Fruit fly (Drosophila melanogaster) whole organism, embryonic: ENCODE results near the gene CG13084.
A peak's percentile ranks its signal among the peaks of the same experiment; 100 is the strongest.

Experiments used
- Bdp1 ChIP-seq: fragments of 200-800 bp; sonication (Bioruptor generic); optimal IDR thresholded peaks from 3 replicates; lab custom pipeline; 2016; ENCODE audit warnings: missing biosample characterization, missing genetic modification characterization
- Bgb ChIP-seq: fragments of 200-800 bp; sonication (Bioruptor generic); IDR thresholded peaks from 2 replicates; pipeline ENCODE4 v1.3.6; 2022; ENCODE audit warnings: missing biosample characterization, missing genetic modification characterization; ENCODE audit not compliant: partially characterized antibody
- CG10431 ChIP-seq: fragments of 200-800 bp; sonication (Bioruptor generic); optimal IDR thresholded peaks from 3 replicates; lab custom pipeline; 2018; ENCODE audit warnings: missing biosample characterization, mild to moderate bottlenecking, missing genetic modification characterization
- CG15269 ChIP-seq: fragments of 200-800 bp; sonication (Bioruptor generic); optimal IDR thresholded peaks from 2 replicates; lab custom pipeline; 2018; ENCODE audit warnings: missing biosample characterization, mild to moderate bottlenecking, missing genetic modification characterization, moderate library complexity
- CG15696 ChIP-seq: fragments of 200-800 bp; sonication (Bioruptor generic); optimal IDR thresholded peaks from 2 replicates; lab custom pipeline; 2019; ENCODE audit warnings: missing biosample characterization, mild to moderate bottlenecking, missing genetic modification characterization, moderate library complexity
- CG1602 ChIP-seq: fragments of 200-800 bp; sonication (Bioruptor generic); optimal IDR thresholded peaks from 3 replicates; lab custom pipeline; 2016; ENCODE audit warnings: missing biosample characterization, missing genetic modification characterization
- CG16813 ChIP-seq: fragments of 200-800 bp; sonication (Bioruptor generic); IDR thresholded peaks from 3 replicates; pipeline ENCODE4 v1.3.6; 2022; ENCODE audit warnings: missing biosample characterization, missing genetic modification characterization; ENCODE audit not compliant: partially characterized antibody
- CG17328 ChIP-seq: fragments of 200-800 bp; sonication (Bioruptor generic); IDR thresholded peaks from 2 replicates; pipeline ENCODE4 v1.3.6; 2022; ENCODE audit warnings: missing biosample characterization, missing genetic modification characterization
- CG17912 ChIP-seq: fragments of 200-800 bp; sonication (Bioruptor generic); optimal IDR thresholded peaks from 2 replicates; lab custom pipeline; 2018; ENCODE audit warnings: missing biosample characterization, mild to moderate bottlenecking, missing genetic modification characterization
- CG1832 ChIP-seq: fragments of 200-800 bp; sonication (Bioruptor generic); optimal IDR thresholded peaks from 2 replicates; lab custom pipeline; 2017; ENCODE audit warnings: missing biosample characterization, mild to moderate bottlenecking, missing genetic modification characterization, inconsistent platforms
- CG30431 ChIP-seq: fragments of 200-800 bp; sonication (Bioruptor generic); optimal IDR thresholded peaks from 2 replicates; lab custom pipeline; 2017; ENCODE audit warnings: missing biosample characterization, missing genetic modification characterization
- CG31388 ChIP-seq: fragments of 200-800 bp; sonication (Bioruptor generic); optimal IDR thresholded peaks from 2 replicates; lab custom pipeline; 2016; ENCODE audit warnings: missing biosample characterization, missing genetic modification characterization
- CG33213 ChIP-seq: fragments of 200-800 bp; sonication (Bioruptor generic); optimal IDR thresholded peaks from 3 replicates; lab custom pipeline; 2016; ENCODE audit warnings: missing biosample characterization, missing genetic modification characterization
- CG3726 ChIP-seq: fragments of 200-800 bp; sonication (Bioruptor generic); IDR thresholded peaks from 3 replicates; pipeline ENCODE4, ENCODE4 v1.3.6; 2022; ENCODE audit warnings: missing biosample characterization, missing genetic modification characterization
- CG4424 ChIP-seq: fragments of 200-800 bp; sonication (Bioruptor generic); optimal IDR thresholded peaks from 3 replicates; lab custom pipeline; 2016; ENCODE audit warnings: missing biosample characterization, missing genetic modification characterization
- CG4730 ChIP-seq: fragments of 200-800 bp; sonication (Bioruptor generic); IDR thresholded peaks from 2 replicates; pipeline ENCODE4 v1.3.6; 2022; ENCODE audit warnings: missing biosample characterization, missing genetic modification characterization
- CG6272 ChIP-seq: fragments of 200-800 bp; sonication (Bioruptor generic); IDR thresholded peaks from 2 replicates; pipeline ENCODE4 v1.3.6; 2022; ENCODE audit warnings: missing biosample characterization, missing genetic modification characterization
- CG6654 ChIP-seq: fragments of 200-800 bp; sonication (Bioruptor generic); optimal IDR thresholded peaks from 2 replicates; lab custom pipeline; 2017; ENCODE audit warnings: missing biosample characterization, mild to moderate bottlenecking, missing genetic modification characterization
- CG6689 ChIP-seq: fragments of 200-800 bp; sonication (Bioruptor generic); IDR thresholded peaks from 2 replicates; pipeline ENCODE4 v1.3.6; 2022; ENCODE audit warnings: missing biosample characterization, missing genetic modification characterization
- CG8290 ChIP-seq, 3 experiments: fragments of 200-800 bp; sonication (Bioruptor generic); optimal IDR thresholded peaks; 2 replicates each; lab custom pipeline; 2016 to 2019; ENCODE audit warnings: missing biosample characterization in 3 of 3, missing genetic modification characterization in 3 of 3, mild to moderate bottlenecking in 2 of 3, moderate library complexity in 1 of 3
- CG9727 ChIP-seq: fragments of 200-800 bp; sonication (Bioruptor generic); optimal IDR thresholded peaks from 3 replicates; lab custom pipeline; 2017; ENCODE audit warnings: missing biosample characterization, mild to moderate bottlenecking, missing genetic modification characterization
- CG9817 ChIP-seq: fragments of 200-800 bp; sonication (Bioruptor generic); optimal IDR thresholded peaks from 2 replicates; lab custom pipeline; 2018; ENCODE audit warnings: missing biosample characterization, mild to moderate bottlenecking, missing genetic modification characterization, moderate library complexity
- CoRest ChIP-seq: fragments of 200-800 bp; sonication (Bioruptor generic); optimal IDR thresholded peaks from 3 replicates; lab custom pipeline; 2018; ENCODE audit warnings: missing biosample characterization, mild to moderate bottlenecking, missing genetic modification characterization, moderate library complexity
- Hand ChIP-seq: fragments of 200-800 bp; sonication (Bioruptor generic); optimal IDR thresholded peaks from 2 replicates; lab custom pipeline; 2017; ENCODE audit warnings: mild to moderate bottlenecking, missing biosample characterization, missing genetic modification reagents, missing genetic modification characterization
- Hmx ChIP-seq: fragments of 200-800 bp; sonication (Bioruptor generic); optimal IDR thresholded peaks from 2 replicates; lab custom pipeline; 2016; ENCODE audit warnings: missing biosample characterization, missing genetic modification characterization
- Myb ChIP-seq: fragments of 200-800 bp; sonication (Bioruptor generic); optimal IDR thresholded peaks from 2 replicates; lab custom pipeline; 2016; ENCODE audit warnings: missing biosample characterization, missing genetic modification characterization
- Side ChIP-seq: fragments of 200-800 bp; sonication (Bioruptor generic); optimal IDR thresholded peaks from 2 replicates; lab custom pipeline; 2016; ENCODE audit warnings: missing biosample characterization, missing genetic modification characterization
- Sox102F ChIP-seq: fragments of 200-800 bp; sonication (Bioruptor generic); optimal IDR thresholded peaks from 2 replicates; lab custom pipeline; 2018; ENCODE audit warnings: missing biosample characterization, mild to moderate bottlenecking, missing genetic modification characterization, moderate library complexity
- abd-A ChIP-seq: fragments of 200-800 bp; sonication (Bioruptor generic); optimal IDR thresholded peaks from 3 replicates; lab custom pipeline; 2019; ENCODE audit warnings: missing biosample characterization, mild to moderate bottlenecking, missing genetic modification characterization, moderate library complexity
- aop ChIP-seq: fragments of 200-800 bp; sonication (Bioruptor generic); IDR thresholded peaks from 2 replicates; pipeline ENCODE4 v1.3.6; 2022; ENCODE audit warnings: missing biosample characterization, missing genetic modification characterization
- ase ChIP-seq: fragments of 200-800 bp; sonication (Bioruptor generic); IDR thresholded peaks from 3 replicates; pipeline ENCODE4 v1.3.6; 2022; ENCODE audit warnings: missing biosample characterization, missing genetic modification characterization
- bigmax ChIP-seq: fragments of 200-800 bp; sonication (Bioruptor generic); optimal IDR thresholded peaks from 2 replicates; lab custom pipeline; 2018; ENCODE audit warnings: missing biosample characterization, mild to moderate bottlenecking, missing genetic modification characterization
- br ChIP-seq: fragments of >200 bp; optimal IDR thresholded peaks from 2 replicates; lab custom pipeline; 2017
- bsh ChIP-seq, 2 experiments: fragments of 200-800 bp; sonication (Bioruptor generic); optimal IDR thresholded peaks; 2 replicates each; lab custom pipeline; 2017 to 2018; ENCODE audit warnings: mild to moderate bottlenecking in 2 of 2, missing biosample characterization in 2 of 2, missing genetic modification characterization in 2 of 2, moderate library complexity in 1 of 2
- cg ChIP-seq: fragments of 200-800 bp; sonication (Bioruptor generic); optimal IDR thresholded peaks from 3 replicates; lab custom pipeline; 2019; ENCODE audit warnings: missing biosample characterization, mild to moderate bottlenecking, missing genetic modification characterization, moderate library complexity
- chinmo ChIP-seq: fragments of 200-800 bp; sonication (Bioruptor generic); IDR thresholded peaks from 4 replicates; pipeline ENCODE4 v1.3.6; 2022; ENCODE audit warnings: missing biosample characterization, missing genetic modification characterization; ENCODE audit not compliant: partially characterized antibody
- chm ChIP-seq: fragments of 200-800 bp; sonication (Bioruptor generic); IDR thresholded peaks from 2 replicates; pipeline ENCODE4 v1.3.6; 2022; ENCODE audit warnings: missing biosample characterization, missing genetic modification characterization
- grau ChIP-seq: fragments of 200-800 bp; optimal IDR thresholded peaks from 3 replicates; lab custom pipeline; 2019; ENCODE audit warnings: missing biosample characterization, mild to moderate bottlenecking, missing genetic modification characterization, moderate library complexity
- klu ChIP-seq: fragments of 200-800 bp; sonication (Bioruptor generic); IDR thresholded peaks from 2 replicates; pipeline ENCODE4 v1.3.6; 2022; ENCODE audit warnings: missing biosample characterization, missing genetic modification characterization
- lola ChIP-seq, 3 experiments: fragments of >200 bp in 2 of 3; fragments of 200-800 bp in 1 of 3; sonication (Bioruptor generic) in 1 of 3; optimal IDR thresholded peaks; 2 replicates each; lab custom pipeline; 2017 to 2019; ENCODE audit warnings: missing biosample characterization in 3 of 3, missing genetic modification characterization in 3 of 3, mild to moderate bottlenecking in 1 of 3, moderate library complexity in 1 of 3
- maf-S ChIP-seq: fragments of 200-800 bp; sonication (Bioruptor generic); optimal IDR thresholded peaks from 2 replicates; lab custom pipeline; 2016; ENCODE audit warnings: missing biosample characterization, missing genetic modification characterization
- tna ChIP-seq: fragments of 200-800 bp; sonication (Bioruptor generic); IDR thresholded peaks from 2 replicates; pipeline ENCODE4 v1.3.6; 2022; ENCODE audit warnings: missing biosample characterization, missing genetic modification characterization; ENCODE audit not compliant: partially characterized antibody
- zen2 ChIP-seq: fragments of 200-800 bp; sonication (Bioruptor generic); IDR thresholded peaks from 3 replicates; pipeline ENCODE4 v1.3.6; 2022; ENCODE audit warnings: missing biosample characterization, missing genetic modification characterization; ENCODE audit not compliant: partially characterized antibody

The CG13084 gene

DNA sequence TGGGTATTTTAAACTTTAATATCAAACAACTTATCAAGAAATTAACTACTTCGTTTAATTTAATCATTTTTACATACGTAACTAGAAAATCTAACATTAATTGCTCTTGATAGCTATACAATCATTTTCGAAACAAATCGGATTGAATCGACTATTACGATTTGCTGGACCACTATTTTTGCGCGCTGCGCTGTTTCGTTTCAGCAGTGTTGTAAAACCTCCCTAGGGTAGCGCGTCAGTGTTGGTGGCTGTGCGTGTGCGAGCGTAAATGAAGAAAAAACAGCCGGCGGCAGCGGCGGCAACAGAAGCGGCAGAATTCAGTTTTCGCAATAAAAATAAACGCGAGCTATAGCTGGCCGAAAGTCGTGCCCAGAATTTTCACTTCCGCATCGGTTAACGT lies 48.5 kb downstream of the CG13084 start, which contains the start of gene CG33116 (continued):
- TF ChIP-seq tna (GFP tag; lab: Robert Waterston, UW): no peak
- peak; percentile 83 for TF ChIP-seq CG33213 (GFP tag; lab: Kevin White, UChicago)
- peak in 1 of 3 experiments; percentile 85 for TF ChIP-seq lola (GFP tag; optimal IDR thresholded peaks at IDR 0.05; lab: Kevin White, UChicago)
- peak; percentile 54 for TF ChIP-seq Hmx (GFP tag; lab: Kevin White, UChicago)
- TF ChIP-seq CG9817: peak; percentile 65
- peak; percentile 5 for TF ChIP-seq bigmax
- no peak for TF ChIP-seq abd-A (tag; lab: Kevin White, UChicago)
- TF ChIP-seq CG17328 (GFP tag; lab: Robert Waterston, UW): peak; percentile 74
- TF ChIP-seq CG30431 (GFP tag; lab: Kevin White, UChicago): peak; percentile 70
- TF ChIP-seq CG6272 (GFP tag; lab: Robert Waterston, UW): peak; percentile 30; the same call in 1 of the 2 replicates
- TF ChIP-seq CG17912: peak; percentile 56
- TF ChIP-seq maf-S (GFP tag; lab: Kevin White, UChicago): peak; percentile 82
- 0 out of 3 replicates have a peak, but pooled peaks have one; percentile 52 for TF ChIP-seq CG3726 (GFP tag; lab: Robert Waterston, UW)
- peak; percentile 64 for TF ChIP-seq CG6689 (GFP tag; lab: Robert Waterston, UW)
- TF ChIP-seq CG9727 (GFP tag; lab: Kevin White, UChicago): peak; percentile 79
- TF ChIP-seq Bdp1 (GFP tag; lab: Kevin White, UChicago): peak; percentile 70
- peak; percentile 27; the same call in 1 of the 2 replicates for TF ChIP-seq Bgb (GFP tag; lab: Robert Waterston, UW)
- TF ChIP-seq CG1602: peak; percentile 75
- TF ChIP-seq CG10431 (GFP tag; lab: Kevin White, UChicago): peak; percentile 45
- peak; percentile 21; the same call in 1 of the 2 replicates for TF ChIP-seq klu (GFP tag; lab: Robert Waterston, UW)
- no peak for TF ChIP-seq CG16813 (GFP tag; lab: Robert Waterston, UW)
- TF ChIP-seq CG4424: peak; percentile 86
- peak; percentile 50 for TF ChIP-seq CG6654 (GFP tag; lab: Kevin White, UChicago)
- peak; percentile 86 for TF ChIP-seq chm (GFP tag; lab: Robert Waterston, UW)
- peak; percentile 80 for TF ChIP-seq Side
- no peak for TF ChIP-seq br
- TF ChIP-seq Sox102F (GFP tag; lab: Kevin White, UChicago): peak; percentile 76
- TF ChIP-seq CG15696: peak; percentile 85
- peak; percentile 81 for TF ChIP-seq grau (tag; lab: Kevin White, UChicago)
- no peak for TF ChIP-seq CG31388 (GFP tag; lab: Kevin White, UChicago)
- peak; percentile 20 for TF ChIP-seq Hand (GFP tag; lab: Kevin White, UChicago)
- no peak for TF ChIP-seq CG1832 (GFP tag; lab: Kevin White, UChicago)
- peak; percentile 76 for TF ChIP-seq cg
- TF ChIP-seq ase (GFP tag; lab: Robert Waterston, UW): peak; percentile 82
- TF ChIP-seq Myb: peak; percentile 85
- no peak for TF ChIP-seq zen2
- peak; percentile 80 for TF ChIP-seq CoRest (tag; lab: Kevin White, UChicago)
- peak; percentile 88 for TF ChIP-seq CG8290 (GFP tag; optimal IDR thresholded peaks at IDR 0.05; lab: Kevin White, UChicago)
- peak; percentile 42 to 93 for TF ChIP-seq CG8290 (tag; optimal IDR thresholded peaks at IDR 0.05; lab: Kevin White, UChicago)
- TF ChIP-seq aop (GFP tag; lab: Robert Waterston, UW): no peak
- peak; percentile 80 for TF ChIP-seq CG15269 (tag; lab: Kevin White, UChicago)
- TF ChIP-seq CG4730 (GFP tag; lab: Robert Waterston, UW): peak; percentile 55
- TF ChIP-seq bsh (GFP tag; optimal IDR thresholded peaks at IDR 0.05; lab: Kevin White, UChicago): peak; percentile 66 to 80
- TF ChIP-seq chinmo: 0 out of 4 replicates have a peak, but pooled peaks have one; percentile 46
